Fruit fly (Drosophila melanogaster) whole organism, prepupa: ENCODE data around the gene CG13950.
"Not testable (repeated sequence)": the region's sequence is repeated elsewhere in the genome, so short reads cannot be mapped to it uniquely, and the experiment has no call there.

Experiments
- CG16779 ChIP-seq: fragments of 200-800 bp; sonication (Bioruptor generic); optimal IDR thresholded peaks from 3 replicates; lab custom pipeline; 2017; ENCODE audit warnings: missing biosample characterization, mild to moderate bottlenecking, missing genetic modification characterization
- CG6276 ChIP-seq: fragments of 200-800 bp; sonication (Bioruptor generic); optimal IDR thresholded peaks from 2 replicates; lab custom pipeline; 2017; ENCODE audit warnings: missing biosample characterization, mild to moderate bottlenecking, missing genetic modification characterization
- CG9139 ChIP-seq: fragments of 200-800 bp; sonication (Bioruptor generic); optimal IDR thresholded peaks from 3 replicates; lab custom pipeline; 2017; ENCODE audit warnings: missing biosample characterization, mild to moderate bottlenecking, missing genetic modification characterization
- Lpt ChIP-seq: fragments of 200-800 bp; sonication (Bioruptor generic); optimal IDR thresholded peaks from 3 replicates; lab custom pipeline; 2016; ENCODE audit warnings: missing biosample characterization, missing genetic modification characterization
- Sox102F ChIP-seq: fragments of 200-800 bp; sonication (Bioruptor generic); optimal IDR thresholded peaks from 2 replicates; lab custom pipeline; 2016; ENCODE audit warnings: missing biosample characterization, mild to moderate bottlenecking, missing genetic modification characterization
- Sox14 ChIP-seq: fragments of 200-800 bp; sonication (Bioruptor generic); optimal IDR thresholded peaks from 3 replicates; lab custom pipeline; 2016; ENCODE audit warnings: missing biosample characterization, missing genetic modification characterization
- eg ChIP-seq: fragments of 200-800 bp; sonication (Bioruptor generic); IDR thresholded peaks from 3 replicates; pipeline ENCODE4 v1.3.6; 2022; ENCODE audit warnings: missing biosample characterization, missing genetic modification characterization

- TF ChIP-seq eg (GFP tag; lab: Robert Waterston, UW); Lpt (GFP tag; lab: Kevin White, UChicago); CG9139 (GFP tag; lab: Kevin White, UChicago); CG6276 (GFP tag; lab: Kevin White, UChicago); Sox102F (GFP tag; lab: Kevin White, UChicago); Sox14 (GFP tag; lab: Kevin White, UChicago); CG16779 (tag; lab: Kevin White, UChicago): not testable (repeated sequence)
Measured at dm6 chr2L:901363-901762, 41.4 kb downstream of the CG13950 start.
